Fruit fly (Drosophila melanogaster) whole organism, adult: ENCODE data around the gene CG43092.
A peak's percentile ranks its signal among the peaks of the same experiment; 100 is the strongest.

ENCODE experiments used
- CG11617 ChIP-seq: fragments of 200-800 bp; sonication (Bioruptor generic); optimal IDR thresholded peaks from 2 replicates; lab custom pipeline; 2017; ENCODE audit warnings: mild to moderate bottlenecking, missing biosample characterization, missing genetic modification reagents, missing genetic modification characterization
- CG12768 ChIP-seq: fragments of 200-800 bp; sonication (Bioruptor generic); optimal IDR thresholded peaks from 2 replicates; lab custom pipeline; 2017; ENCODE audit warnings: missing biosample characterization, missing genetic modification characterization, mild to moderate bottlenecking, moderate library complexity, missing genetic modification reagents
- CG14711 ChIP-seq: fragments of 200-800 bp; sonication (Bioruptor generic); optimal IDR thresholded peaks from 2 replicates; lab custom pipeline; 2018; ENCODE audit warnings: missing biosample characterization, mild to moderate bottlenecking, missing genetic modification characterization, moderate library complexity
- CG1620 ChIP-seq: fragments of 200-800 bp; sonication (Bioruptor generic); optimal IDR thresholded peaks from 2 replicates; lab custom pipeline; 2016; ENCODE audit warnings: missing biosample characterization, missing genetic modification characterization
- CG33017 ChIP-seq: fragments of 200-800 bp; sonication (Bioruptor generic); optimal IDR thresholded peaks from 2 replicates; lab custom pipeline; 2018; ENCODE audit warnings: missing biosample characterization, mild to moderate bottlenecking, missing genetic modification characterization, moderate library complexity
- CG5204 ChIP-seq: fragments of 200-800 bp; sonication (Bioruptor generic); optimal IDR thresholded peaks from 2 replicates; lab custom pipeline; 2016; ENCODE audit warnings: missing biosample characterization, missing genetic modification characterization
- CG7045 ChIP-seq: fragments of 200-800 bp; sonication (Bioruptor generic); optimal IDR thresholded peaks from 2 replicates; lab custom pipeline; 2017; ENCODE audit warnings: missing biosample characterization, mild to moderate bottlenecking, missing genetic modification characterization
- CG7101 ChIP-seq: fragments of 200-800 bp; sonication (Bioruptor generic); optimal IDR thresholded peaks from 2 replicates; lab custom pipeline; 2018; ENCODE audit warnings: missing biosample characterization, mild to moderate bottlenecking, missing genetic modification characterization, moderate library complexity
- Clk ChIP-seq: fragments of 200-800 bp; sonication (Bioruptor generic); optimal IDR thresholded peaks from 2 replicates; lab custom pipeline; 2017; ENCODE audit warnings: missing biosample characterization, missing genetic modification characterization
- Crg-1 ChIP-seq: fragments of 200-800 bp; sonication (Bioruptor generic); optimal IDR thresholded peaks from 2 replicates; lab custom pipeline; 2016; ENCODE audit warnings: missing biosample characterization, missing genetic modification characterization
- Hr96 ChIP-seq: fragments of 200-800 bp; sonication (Bioruptor generic); optimal IDR thresholded peaks from 2 replicates; lab custom pipeline; 2016; ENCODE audit warnings: missing biosample characterization, missing genetic modification characterization
- Mnt ChIP-seq: fragments of 200-800 bp; sonication (Bioruptor generic); optimal IDR thresholded peaks from 2 replicates; lab custom pipeline; 2016; ENCODE audit warnings: missing biosample characterization, mild to moderate bottlenecking, missing genetic modification characterization
- bab1 ChIP-seq: fragments of 200-800 bp; sonication (Bioruptor generic); optimal IDR thresholded peaks from 3 replicates; lab custom pipeline; 2019; ENCODE audit warnings: missing biosample characterization, mild to moderate bottlenecking, missing genetic modification characterization, moderate library complexity
- cic ChIP-seq: fragments of 200-800 bp; sonication (Bioruptor generic); optimal IDR thresholded peaks from 2 replicates; lab custom pipeline; 2017; ENCODE audit warnings: missing biosample characterization, mild to moderate bottlenecking, missing genetic modification characterization, moderate library complexity
- cnc ChIP-seq, 2 experiments: fragments of >200 bp; optimal IDR thresholded peaks; 2 replicates each; lab custom pipeline; 2017
- kay ChIP-seq: fragments of 200-800 bp; sonication (Bioruptor generic); peaks from one replicate; lab custom pipeline; 2016; ENCODE audit warnings: missing biosample characterization, missing genetic modification characterization, borderline replicate concordance
- ovo ChIP-seq: fragments of 200-800 bp; sonication (Bioruptor generic); optimal IDR thresholded peaks from 2 replicates; lab custom pipeline; 2016; ENCODE audit warnings: missing biosample characterization, missing genetic modification characterization
- pad ChIP-seq: fragments of 200-800 bp; sonication (Bioruptor generic); optimal IDR thresholded peaks from 3 replicates; lab custom pipeline; 2017; ENCODE audit warnings: missing biosample characterization, missing genetic modification characterization, mild to moderate bottlenecking, moderate library complexity, missing genetic modification reagents
- tj ChIP-seq: fragments of 200-800 bp; sonication (Bioruptor generic); optimal IDR thresholded peaks from 3 replicates; lab custom pipeline; 2017; ENCODE audit warnings: missing biosample characterization, mild to moderate bottlenecking, missing genetic modification characterization, moderate library complexity
- toe ChIP-seq: fragments of 200-800 bp; sonication (Bioruptor generic); optimal IDR thresholded peaks from 2 replicates; lab custom pipeline; 2016; ENCODE audit warnings: missing biosample characterization, missing genetic modification characterization

Gene CG43092

DNA sequence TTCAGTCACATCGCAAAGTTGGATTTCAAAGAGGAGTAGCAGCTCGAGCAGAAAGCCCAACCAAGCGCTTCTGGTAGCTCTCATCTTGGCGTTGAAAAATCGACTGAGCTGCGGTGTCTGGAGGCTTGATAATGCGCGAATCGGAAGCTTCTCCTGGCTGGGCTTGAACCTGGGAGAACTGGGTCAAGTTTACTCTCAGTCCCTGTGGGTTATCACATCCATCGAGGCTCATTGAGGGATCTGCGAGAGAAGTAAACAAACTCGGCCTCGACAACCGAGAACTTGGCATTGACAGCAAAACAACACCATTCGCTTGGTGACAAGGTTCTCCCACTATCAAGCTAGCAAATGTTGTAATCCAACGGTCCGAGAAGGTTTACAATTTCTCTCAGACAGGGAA, 8.5 kb downstream of the CG43092 start, which contains the start of gene Nepl13:
Gene Nepl13, minus strand, starts transcription at position 89 of the 400 bp plus-strand sequence.
- no peak for TF ChIP-seq cnc (optimal IDR thresholded peaks at IDR 0.05; lab: Kevin White, UChicago)
- TF ChIP-seq cic (GFP tag; lab: Kevin White, UChicago) = peak; percentile 46

DNA sequence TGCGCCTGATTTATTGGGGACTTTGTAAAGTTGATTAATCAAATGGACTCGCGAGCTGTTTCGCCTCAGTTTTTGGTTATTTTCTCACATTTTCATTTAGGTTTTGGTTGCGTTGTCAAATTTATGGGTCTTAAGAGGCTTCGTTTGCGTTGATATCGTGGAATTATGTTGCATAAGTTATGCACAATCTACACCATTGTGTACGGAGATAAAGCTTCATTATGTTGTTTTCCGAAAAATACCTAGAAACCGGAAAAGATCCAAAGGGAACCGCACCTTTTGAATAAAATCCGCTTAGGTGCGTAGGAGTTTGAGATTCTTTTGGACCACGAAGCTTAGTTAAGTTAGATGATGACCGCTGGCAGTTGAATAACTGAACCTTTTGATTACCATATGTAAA, 12.3 kb downstream of the CG43092 start:
- TF ChIP-seq CG7101 (tag; lab: Kevin White, UChicago) = no peak
- no peak for TF ChIP-seq cnc (optimal IDR thresholded peaks at IDR 0.05; lab: Kevin White, UChicago)
- TF ChIP-seq pad (GFP tag; lab: Kevin White, UChicago) = no peak
- no peak for TF ChIP-seq CG12768 (GFP tag; lab: Kevin White, UChicago)
- TF ChIP-seq Clk (GFP tag; lab: Kevin White, UChicago) = no peak
- TF ChIP-seq cic (GFP tag; lab: Kevin White, UChicago) = no peak
- no peak for TF ChIP-seq CG1620 (GFP tag; lab: Kevin White, UChicago)
- no peak for TF ChIP-seq bab1 (GFP tag; lab: Kevin White, UChicago)
- TF ChIP-seq Crg-1 (GFP tag; lab: Kevin White, UChicago) = no peak
- no peak for TF ChIP-seq toe (GFP tag; lab: Kevin White, UChicago)
- no peak for TF ChIP-seq CG33017 (tag; lab: Kevin White, UChicago)
- TF ChIP-seq Hr96 = no peak
- no peak for TF ChIP-seq CG14711 (tag; lab: Kevin White, UChicago)
- no peak for TF ChIP-seq CG5204 (GFP tag; lab: Kevin White, UChicago)
- TF ChIP-seq tj = no peak
- TF ChIP-seq ovo (GFP tag; lab: Kevin White, UChicago) = no peak
- TF ChIP-seq CG11617 = no peak
- TF ChIP-seq Mnt (GFP tag; lab: Kevin White, UChicago) = no peak
- no peak for TF ChIP-seq kay (GFP tag; lab: Kevin White, UChicago)

DNA sequence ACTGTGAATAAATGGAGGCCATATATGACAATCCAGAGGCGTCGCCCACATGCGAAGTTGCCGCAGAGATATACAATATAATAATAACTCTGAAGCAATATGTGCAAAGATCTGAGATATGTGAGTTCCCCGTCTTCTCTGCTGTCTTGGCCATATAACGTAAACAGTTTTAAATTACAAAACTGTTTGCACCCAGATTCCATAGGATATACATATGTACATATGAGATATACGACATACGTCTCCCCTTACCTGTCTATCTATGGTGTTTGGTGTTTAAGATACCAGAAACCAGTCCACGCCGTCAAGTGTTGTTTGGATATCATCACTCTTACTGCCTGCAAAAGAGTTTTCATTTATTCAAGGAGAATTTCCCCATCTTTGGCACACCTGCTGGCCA, 13.2 kb downstream of the CG43092 start:
- TF ChIP-seq CG11617 (no peak), CG12768 (GFP tag; lab: Kevin White, UChicago) (no peak), CG33017 (tag; lab: Kevin White, UChicago) (no peak), CG1620 (GFP tag; lab: Kevin White, UChicago) (no peak), cnc (optimal IDR thresholded peaks at IDR 0.05; lab: Kevin White, UChicago) (no peak), Crg-1 (GFP tag; lab: Kevin White, UChicago) (no peak), Mnt (GFP tag; lab: Kevin White, UChicago) (no peak), CG7045 (GFP tag; lab: Kevin White, UChicago) (no peak), CG7101 (tag; lab: Kevin White, UChicago) (no peak), pad (GFP tag; lab: Kevin White, UChicago) (no peak), cic (GFP tag; lab: Kevin White, UChicago) (no peak), Hr96 (no peak)

dm6 chr3R:22755187-22755777, 14.2 kb downstream of the CG43092 start:
- TF ChIP-seq CG7045 (GFP tag; lab: Kevin White, UChicago) (no peak), tj (peak; percentile 42), kay (GFP tag; lab: Kevin White, UChicago) (no peak), Hr96 (no peak), CG14711 (tag; lab: Kevin White, UChicago) (no peak), bab1 (GFP tag; lab: Kevin White, UChicago) (no peak)

DNA sequence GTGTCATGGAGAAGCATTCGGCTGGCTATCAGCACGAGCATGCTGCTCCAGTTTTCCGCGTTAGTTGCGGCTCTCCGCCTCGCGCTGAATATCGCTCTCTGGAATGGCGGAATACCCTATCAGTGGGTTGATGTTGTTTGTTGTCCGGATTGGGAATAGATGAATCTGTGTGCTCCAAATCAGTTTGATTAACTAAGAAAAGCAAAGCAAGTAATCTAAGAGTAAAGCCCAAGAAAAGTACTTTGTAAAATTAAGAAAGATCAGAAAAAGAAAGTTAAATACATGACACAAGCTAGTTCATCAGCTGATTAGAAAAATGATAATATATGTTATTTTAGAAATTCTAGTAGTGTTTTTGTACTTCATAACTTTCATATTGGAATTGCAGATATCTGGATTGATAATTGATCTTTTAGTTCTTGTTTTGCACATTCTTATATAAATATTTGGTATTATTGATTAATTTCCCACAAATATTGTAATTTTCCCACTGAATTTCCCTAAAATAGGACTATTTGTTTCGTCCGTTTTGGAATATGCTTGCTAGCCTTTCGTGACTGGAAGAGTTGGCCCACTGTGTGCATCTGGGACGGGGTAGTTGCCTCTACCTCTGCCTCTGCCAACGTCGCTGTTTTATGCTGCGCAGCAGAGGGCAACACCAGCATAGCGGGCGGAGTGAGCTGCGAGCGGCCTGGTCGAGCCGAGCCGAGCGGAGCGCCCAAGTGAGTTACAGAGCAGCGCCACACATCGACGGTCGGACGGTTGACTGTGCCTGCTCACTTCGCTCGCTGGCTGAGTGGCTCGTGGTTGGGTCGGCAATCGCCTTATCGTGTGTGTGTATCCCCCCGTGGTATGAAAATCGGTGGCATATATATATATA, 15.3 kb downstream of the CG43092 start:
- peak; percentile 42 for TF ChIP-seq CG11617
- no peak for TF ChIP-seq toe (GFP tag; lab: Kevin White, UChicago)
- peak; percentile 74 for TF ChIP-seq kay (GFP tag; lab: Kevin White, UChicago)
- TF ChIP-seq Hr96 = peak; percentile 24
- TF ChIP-seq CG33017 (tag; lab: Kevin White, UChicago) = peak; percentile 38
- no peak for TF ChIP-seq Clk (GFP tag; lab: Kevin White, UChicago)
- TF ChIP-seq cnc (optimal IDR thresholded peaks at IDR 0.05; lab: Kevin White, UChicago) = no peak
- TF ChIP-seq bab1 (GFP tag; lab: Kevin White, UChicago) = no peak
- no peak for TF ChIP-seq pad (GFP tag; lab: Kevin White, UChicago)
- TF ChIP-seq tj = no peak
- TF ChIP-seq CG7045 (GFP tag; lab: Kevin White, UChicago) = no peak
- no peak for TF ChIP-seq CG14711 (tag; lab: Kevin White, UChicago)
- TF ChIP-seq Crg-1 (GFP tag; lab: Kevin White, UChicago) = no peak
- peak; percentile 1 for TF ChIP-seq CG7101 (tag; lab: Kevin White, UChicago)
- TF ChIP-seq CG5204 (GFP tag; lab: Kevin White, UChicago) = peak; percentile 37
- TF ChIP-seq ovo (GFP tag; lab: Kevin White, UChicago) = no peak
- peak; percentile 37 for TF ChIP-seq Mnt (GFP tag; lab: Kevin White, UChicago)
- TF ChIP-seq CG12768 (GFP tag; lab: Kevin White, UChicago) = no peak

DNA sequence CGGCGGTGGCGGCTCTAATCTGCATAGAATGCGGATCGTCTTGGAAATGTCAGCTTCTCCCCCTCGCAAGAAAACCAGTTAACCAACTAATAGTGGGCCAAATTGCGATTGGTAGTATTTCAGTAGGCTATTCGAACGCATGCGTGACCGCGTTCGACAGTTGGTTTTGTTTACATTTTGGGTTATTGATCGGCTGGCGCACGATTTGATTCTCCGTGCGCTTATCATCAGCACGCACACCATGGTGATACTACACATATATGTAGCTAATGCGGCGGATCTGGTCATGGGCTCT, 15.9 kb downstream of the CG43092 start:
- TF ChIP-seq toe (GFP tag; lab: Kevin White, UChicago) = no peak
- TF ChIP-seq cic (GFP tag; lab: Kevin White, UChicago) = peak; percentile 67
